Worm (Caenorhabditis elegans) whole organism, L4/young adult: ENCODE data around the gene B0218.7.

Source experiments
- dao-5 ChIP-seq: sonication (generic microtip); optimal IDR thresholded peaks from 2 replicates; lab custom pipeline; 2016; ENCODE audit warnings: missing genotype, missing genetic modification characterization, moderate library complexity, missing compliant biosample characterization
- him-1 ChIP-seq: sonication (generic microtip); optimal IDR thresholded peaks from 2 replicates; lab custom pipeline; 2016; ENCODE audit warnings: missing genotype, missing genetic modification reagents, missing genetic modification characterization, missing compliant biosample characterization

DNA sequence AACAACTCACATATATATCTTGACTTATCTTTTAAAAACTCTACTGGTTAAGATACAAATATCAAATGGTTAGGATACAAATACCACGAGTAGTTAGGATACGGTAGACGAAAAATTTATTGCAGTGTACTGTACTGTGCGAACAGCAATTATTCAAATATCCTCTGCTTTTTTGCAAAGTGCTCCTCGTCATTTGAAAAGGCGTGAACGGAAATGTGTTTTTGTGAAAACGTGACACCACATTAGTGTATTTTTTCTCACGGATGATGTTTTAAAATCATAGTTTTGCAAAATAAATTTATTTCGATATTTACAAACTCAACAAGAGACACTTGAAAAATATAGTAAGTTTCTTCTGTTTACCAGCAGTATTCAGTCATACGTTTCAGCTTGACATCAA, 47.1 kb downstream of the B0218.7 start, which contains the start of gene F42G8.8:
- TF ChIP-seq him-1 (tag; lab: Kevin White, UChicago): no peak
- no peak for TF ChIP-seq dao-5 (tag; lab: Kevin White, UChicago)
